Fruit fly (Drosophila melanogaster) whole organism, wandering third instar larva: ENCODE data around the gene cact.

Source experiments
- Abd-B ChIP-seq: fragments of >200 bp; optimal IDR thresholded peaks from 2 replicates; lab custom pipeline; 2017; ENCODE audit warnings: missing biosample characterization, missing genetic modification characterization
- CG32264 ChIP-seq: fragments of 200-800 bp; sonication (Bioruptor generic); optimal IDR thresholded peaks from 2 replicates; lab custom pipeline; 2016; ENCODE audit warnings: missing biosample characterization, missing genetic modification characterization
- CG9705 ChIP-seq: fragments of 200-800 bp; sonication (Bioruptor generic); optimal IDR thresholded peaks from 2 replicates; lab custom pipeline; 2018; ENCODE audit warnings: missing biosample characterization, mild to moderate bottlenecking, missing genetic modification characterization
- CrebA ChIP-seq: fragments of 200-800 bp; sonication (Bioruptor generic); optimal IDR thresholded peaks from 2 replicates; lab custom pipeline; 2016; ENCODE audit warnings: missing biosample characterization, mild to moderate bottlenecking, missing genetic modification characterization, borderline replicate concordance
- Dfd ChIP-seq: fragments of >200 bp; optimal IDR thresholded peaks from 2 replicates; lab custom pipeline; 2017; ENCODE audit warnings: missing biosample characterization, missing genetic modification characterization
- Dif ChIP-seq: fragments of 200-275, 200-300 bp; sonication (Bioruptor generic); optimal IDR thresholded peaks from 2 replicates; lab custom pipeline; 2018; ENCODE audit warnings: missing biosample characterization, missing genetic modification characterization; ENCODE audit not compliant: partially characterized antibody
- GATAd ChIP-seq: sonication (Bioruptor generic); optimal IDR thresholded peaks from 2 replicates; lab custom pipeline; 2016; ENCODE audit warnings: missing biosample characterization, missing genetic modification characterization
- HLH106 ChIP-seq: fragments of 200-800 bp; optimal IDR thresholded peaks from 3 replicates; lab custom pipeline; 2019; ENCODE audit warnings: missing biosample characterization, mild to moderate bottlenecking, missing genetic modification characterization, moderate library complexity
- Hnf4 ChIP-seq: fragments of 200-800 bp; sonication (Bioruptor generic); optimal IDR thresholded peaks from 2 replicates; lab custom pipeline; 2016; ENCODE audit warnings: missing biosample characterization, mild to moderate bottlenecking, missing genetic modification characterization
- Hr78 ChIP-seq: fragments of >200 bp; optimal IDR thresholded peaks from 2 replicates; lab custom pipeline; 2017; ENCODE audit warnings: missing biosample characterization, missing genetic modification characterization
- Hr83 ChIP-seq: fragments of 200-300 bp; sonication (Bioruptor generic); optimal IDR thresholded peaks from 2 replicates; lab custom pipeline; 2016; ENCODE audit warnings: missing biosample characterization, mild to moderate bottlenecking, missing genetic modification characterization, moderate library complexity; ENCODE audit not compliant: poor library complexity, severe bottlenecking
- Jra ChIP-seq: sonication (Bioruptor generic); optimal IDR thresholded peaks from 2 replicates; lab custom pipeline; 2016; ENCODE audit warnings: missing biosample characterization, missing genetic modification characterization
- Mio ChIP-seq: sonication (Bioruptor generic); optimal IDR thresholded peaks from 2 replicates; lab custom pipeline; 2016; ENCODE audit warnings: missing biosample characterization, missing genetic modification characterization
- Myc ChIP-seq: fragments of >200 bp; optimal IDR thresholded peaks from 2 replicates; lab custom pipeline; 2017
- N ChIP-seq: fragments of >200 bp; optimal IDR thresholded peaks from 2 replicates; lab custom pipeline; 2018; ENCODE audit warnings: missing biosample characterization, missing external identifiers, missing genetic modification characterization
- OdsH ChIP-seq: fragments of 200-800 bp; sonication (Bioruptor generic); optimal IDR thresholded peaks from 2 replicates; lab custom pipeline; 2016; ENCODE audit warnings: missing biosample characterization, mild to moderate bottlenecking, missing genetic modification characterization
- Rel ChIP-seq, 2 experiments: fragments of 200-800 bp; sonication (Bioruptor generic) in 1 of 2; optimal IDR thresholded peaks; 2 replicates in 1 of 2; 3 replicates in 1 of 2; lab custom pipeline; 2016 to 2019; ENCODE audit warnings: mild to moderate bottlenecking in 2 of 2, missing biosample characterization in 2 of 2, missing genetic modification characterization in 2 of 2, moderate library complexity in 1 of 2
- Sp1 ChIP-seq: fragments of 200-800 bp; sonication (Bioruptor generic); optimal IDR thresholded peaks from 3 replicates; lab custom pipeline; 2019; ENCODE audit warnings: missing biosample characterization, mild to moderate bottlenecking, missing genetic modification characterization, moderate library complexity
- Vsx2 ChIP-seq: fragments of 200-300, 225-300 bp; sonication (Bioruptor generic); optimal IDR thresholded peaks from 2 replicates; lab custom pipeline; 2018; ENCODE audit warnings: missing biosample characterization, missing genetic modification characterization; ENCODE audit not compliant: partially characterized antibody
- br ChIP-seq: fragments of 200-800 bp; sonication (Bioruptor generic); optimal IDR thresholded peaks from 2 replicates; lab custom pipeline; 2016; ENCODE audit warnings: missing biosample characterization, missing genetic modification characterization
- brk ChIP-seq: fragments of 200-800 bp; sonication (Bioruptor generic); optimal IDR thresholded peaks from 2 replicates; lab custom pipeline; 2016; ENCODE audit warnings: missing biosample characterization, mild to moderate bottlenecking, missing genetic modification characterization
- dl ChIP-seq, 2 experiments: fragments of 175-275, 200-275 bp in 1 of 2; fragments of 200-275 bp in 1 of 2; sonication (Bioruptor generic); optimal IDR thresholded peaks; lab custom pipeline; 2018; ENCODE audit warnings: mild to moderate bottlenecking in 2 of 2, missing biosample characterization in 2 of 2, missing genetic modification characterization in 2 of 2, moderate library complexity in 2 of 2; ENCODE audit not compliant: partially characterized antibody in 2 of 2, insufficient read depth in 1 of 2
- dmrt93B ChIP-seq: fragments of 200-800 bp; sonication (Bioruptor generic); optimal IDR thresholded peaks from 2 replicates; lab custom pipeline; 2018; ENCODE audit warnings: missing biosample characterization, mild to moderate bottlenecking, missing genetic modification characterization
- dsf ChIP-seq: sonication (Bioruptor generic); optimal IDR thresholded peaks from 2 replicates; lab custom pipeline; 2016; ENCODE audit warnings: missing biosample characterization, missing genetic modification characterization, borderline replicate concordance
- ey ChIP-seq: fragments of 200-800 bp; sonication (Bioruptor generic); optimal IDR thresholded peaks from 2 replicates; lab custom pipeline; 2016; ENCODE audit warnings: missing biosample characterization, missing genetic modification characterization
- foxo ChIP-seq, 2 experiments: fragments of 200-800 bp; sonication (Bioruptor generic); optimal IDR thresholded peaks; 2 replicates in 1 of 2; 3 replicates in 1 of 2; lab custom pipeline; 2016 to 2017; ENCODE audit warnings: missing biosample characterization in 2 of 2, missing genetic modification characterization in 2 of 2
- fru ChIP-seq: fragments of 200-800 bp; sonication (Bioruptor generic); optimal IDR thresholded peaks from 3 replicates; lab custom pipeline; 2016; ENCODE audit warnings: missing biosample characterization, mild to moderate bottlenecking, missing genetic modification characterization
- h ChIP-seq: fragments of 200-800 bp; sonication (Bioruptor generic); optimal IDR thresholded peaks from 3 replicates; lab custom pipeline; 2016; ENCODE audit warnings: missing biosample characterization, mild to moderate bottlenecking, missing genetic modification characterization
- jim ChIP-seq: fragments of 175-275, 200-325 bp; sonication (Bioruptor generic); optimal IDR thresholded peaks from 2 replicates; lab custom pipeline; 2016; ENCODE audit warnings: missing biosample characterization, mild to moderate bottlenecking, missing genetic modification characterization
- lola ChIP-seq: fragments of >200 bp; optimal IDR thresholded peaks from 2 replicates; lab custom pipeline; 2017; ENCODE audit warnings: missing biosample characterization, missing genetic modification characterization
- pan ChIP-seq: fragments of >200 bp; optimal IDR thresholded peaks from 2 replicates; lab custom pipeline; 2017
- psq ChIP-seq: fragments of 200-800 bp; sonication (Bioruptor generic); optimal IDR thresholded peaks from 3 replicates; lab custom pipeline; 2017; ENCODE audit warnings: missing biosample characterization, mild to moderate bottlenecking, missing genetic modification characterization, moderate library complexity
- rgr ChIP-seq: fragments of 200-800 bp; sonication (Bioruptor generic); optimal IDR thresholded peaks from 3 replicates; lab custom pipeline; 2016; ENCODE audit warnings: missing biosample characterization, mild to moderate bottlenecking, missing genetic modification characterization
- sage ChIP-seq: fragments of 200-800 bp; sonication (Bioruptor generic); optimal IDR thresholded peaks from 2 replicates; lab custom pipeline; 2016; ENCODE audit warnings: missing biosample characterization, mild to moderate bottlenecking, missing genetic modification characterization
- sv ChIP-seq: fragments of 200-800 bp; sonication (Bioruptor generic); optimal IDR thresholded peaks from 3 replicates; lab custom pipeline; 2016; ENCODE audit warnings: missing biosample characterization, missing genetic modification characterization
- tai ChIP-seq: sonication (Bioruptor generic); optimal IDR thresholded peaks from 2 replicates; lab custom pipeline; 2016; ENCODE audit warnings: missing biosample characterization, missing genetic modification characterization
- usp ChIP-seq: fragments of >200 bp; optimal IDR thresholded peaks from 2 replicates; lab custom pipeline; 2017; ENCODE audit warnings: missing biosample characterization, missing genetic modification characterization
- woc ChIP-seq: sonication (Bioruptor generic); optimal IDR thresholded peaks from 2 replicates; lab custom pipeline; 2016; ENCODE audit warnings: missing biosample characterization, mild to moderate bottlenecking, missing genetic modification characterization

Gene cact

DNA sequence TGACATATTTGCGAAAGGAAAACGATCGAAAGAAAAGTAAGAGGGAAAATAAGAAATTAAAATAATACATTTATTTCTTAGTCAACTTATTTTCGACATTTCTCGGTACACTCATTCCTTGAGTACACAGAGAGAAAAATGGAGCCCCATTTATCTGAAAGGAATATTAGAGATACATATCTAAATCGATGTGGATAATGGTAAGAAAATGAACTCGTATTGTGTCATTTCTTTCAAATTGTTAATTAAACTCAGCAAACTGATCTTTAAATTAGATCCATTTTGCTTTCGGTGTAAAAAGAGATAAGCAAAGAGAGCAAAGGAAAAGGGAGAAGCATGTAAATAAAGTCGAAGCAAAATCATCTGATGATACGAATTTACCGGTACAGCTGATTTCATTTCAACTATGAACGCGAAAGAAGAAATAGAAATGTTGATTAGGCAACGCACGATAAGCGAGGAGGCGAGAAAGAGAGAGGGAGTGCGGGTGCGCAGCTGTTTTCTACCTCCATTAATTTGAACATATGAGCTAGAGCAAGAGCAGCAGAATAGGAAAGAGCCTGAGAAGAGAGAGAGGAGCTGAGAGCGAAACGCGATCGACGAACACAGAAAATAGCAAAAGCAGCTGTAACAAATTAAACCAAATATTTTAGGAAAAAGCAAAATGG, 40.2 kb downstream of the cact start:
- TF ChIP-seq rgr (GFP tag; lab: Kevin White, UChicago) (peak; percentile 91), HLH106 (peak; percentile 92), usp (no peak), GATAd (GFP tag; lab: Kevin White, UChicago) (peak; percentile 2), CG32264 (GFP tag; lab: Kevin White, UChicago) (peak; percentile 83), CrebA (GFP tag; lab: Kevin White, UChicago) (peak; percentile 48), dl (GFP tag; optimal IDR thresholded peaks at IDR 0.05; lab: Kevin White, UChicago; ENCODE audit: insufficient read depth in 1 of 2, partially characterized antibody in 2 of 2) (peak in 1 of 2 experiments; percentile 33), Dif (peak; percentile 39), pan (lab: Kevin White, UChicago) (no peak), ey (GFP tag; lab: Kevin White, UChicago) (peak; percentile 89), Hr83 (no peak), N (GFP tag; lab: Kevin White, UChicago) (no peak), Hnf4 (peak; percentile 84), fru (GFP tag; lab: Kevin White, UChicago) (peak; percentile 81), Mio (peak; percentile 17), Hr78 (no peak), CG9705 (peak; percentile 63), h (GFP tag; lab: Kevin White, UChicago) (peak; percentile 91), psq (GFP tag; lab: Kevin White, UChicago) (peak; percentile 74), Sp1 (GFP tag; lab: Kevin White, UChicago) (peak; percentile 89), Rel (GFP tag; optimal IDR thresholded peaks at IDR 0.05; lab: Kevin White, UChicago) (no peak), Rel (tag; optimal IDR thresholded peaks at IDR 0.05; lab: Kevin White, UChicago) (peak; percentile 56), Jra (peak; percentile 60), foxo (GFP tag; optimal IDR thresholded peaks at IDR 0.05; lab: Kevin White, UChicago) (peak; percentile 33 to 89), woc (no peak), brk (GFP tag; lab: Kevin White, UChicago) (peak; percentile 37), sage (GFP tag; lab: Kevin White, UChicago) (peak; percentile 77), dmrt93B (GFP tag; lab: Kevin White, UChicago) (peak; percentile 72), br (peak; percentile 90), OdsH (GFP tag; lab: Kevin White, UChicago) (peak; percentile 80), jim (GFP tag; lab: Kevin White, UChicago) (no peak), lola (GFP tag; lab: Kevin White, UChicago) (no peak), tai (GFP tag; lab: Kevin White, UChicago) (peak; percentile 71), sv (GFP tag; lab: Kevin White, UChicago) (peak; percentile 51), dsf (peak; percentile 11)

DNA sequence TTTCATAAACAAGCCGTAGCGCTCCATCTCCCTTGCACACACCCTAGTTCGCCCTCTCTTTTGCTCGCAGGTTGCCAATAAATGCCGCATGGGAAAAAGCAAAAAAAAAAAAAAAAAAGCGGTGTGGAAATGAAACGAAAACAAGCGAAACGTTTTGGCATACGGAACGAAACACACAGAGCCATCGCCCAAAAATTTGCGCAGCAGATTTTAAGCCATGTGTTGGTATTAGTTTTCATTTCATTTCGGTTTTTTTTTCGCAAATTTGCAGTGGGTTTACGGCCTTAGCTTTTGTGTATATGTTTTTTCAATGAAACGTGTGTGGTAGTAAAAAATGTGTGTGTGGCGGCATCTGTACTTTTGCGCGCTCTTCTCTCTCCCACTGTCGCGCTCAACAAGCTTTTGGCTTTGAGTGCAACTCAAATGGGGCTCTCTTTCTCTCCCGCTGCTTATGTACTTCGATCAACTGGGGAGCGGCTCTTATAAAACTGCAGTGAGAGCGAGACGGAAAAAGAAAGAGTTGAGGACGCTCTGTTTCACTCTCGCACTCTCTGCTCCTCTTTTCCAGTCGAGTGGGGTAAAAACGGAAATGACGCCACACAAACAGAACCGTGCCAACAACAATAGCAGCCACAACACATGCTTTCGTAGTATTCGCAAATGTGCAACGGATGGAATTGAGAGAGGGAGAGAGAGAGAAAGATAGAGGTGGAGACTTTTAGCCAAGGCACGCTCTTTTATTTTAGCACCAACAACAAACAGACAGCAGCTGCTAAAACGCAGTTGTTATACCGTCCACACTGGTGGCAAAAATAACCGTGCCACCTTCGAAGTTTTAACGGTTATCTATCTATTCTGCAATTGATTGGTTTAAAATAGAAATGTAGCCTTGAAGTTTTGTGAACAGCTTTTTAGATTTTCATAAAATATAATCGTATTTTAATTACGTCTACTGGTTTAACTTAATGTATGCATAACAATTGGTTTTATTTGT, 41.4 kb downstream of the cact start:
- peak; percentile 54 for TF ChIP-seq dmrt93B (GFP tag; lab: Kevin White, UChicago)
- peak; percentile 75 for TF ChIP-seq h (GFP tag; lab: Kevin White, UChicago)
- TF ChIP-seq CG32264 (GFP tag; lab: Kevin White, UChicago) = no peak
- no peak for TF ChIP-seq Dfd (GFP tag; lab: Kevin White, UChicago)
- TF ChIP-seq CrebA (GFP tag; lab: Kevin White, UChicago) = peak; percentile 82
- no peak for TF ChIP-seq lola (GFP tag; lab: Kevin White, UChicago)
- peak; percentile 56 for TF ChIP-seq Vsx2 (GFP tag; lab: Kevin White, UChicago)
- TF ChIP-seq Hnf4 = peak; percentile 67
- peak; percentile 90 for TF ChIP-seq Dif
- no peak for TF ChIP-seq Jra
- TF ChIP-seq woc = peak; percentile 36
- TF ChIP-seq psq (GFP tag; lab: Kevin White, UChicago) = peak; percentile 67
- TF ChIP-seq HLH106 = peak; percentile 62
- TF ChIP-seq Mio = no peak
- TF ChIP-seq pan (lab: Kevin White, UChicago) = no peak
- no peak for TF ChIP-seq tai (GFP tag; lab: Kevin White, UChicago)
- peak; percentile 75 for TF ChIP-seq sage (GFP tag; lab: Kevin White, UChicago)
- TF ChIP-seq N (GFP tag; lab: Kevin White, UChicago) = peak; percentile 33
- peak; percentile 64 for TF ChIP-seq Sp1 (GFP tag; lab: Kevin White, UChicago)
- peak; percentile 59 for TF ChIP-seq jim (GFP tag; lab: Kevin White, UChicago)
- peak; percentile 54 to 57 for TF ChIP-seq dl (GFP tag; optimal IDR thresholded peaks at IDR 0.05; lab: Kevin White, UChicago; ENCODE audit: insufficient read depth in 1 of 2, partially characterized antibody in 2 of 2)
- TF ChIP-seq brk (GFP tag; lab: Kevin White, UChicago) = peak; percentile 80
- peak; percentile 61 for TF ChIP-seq Hr83
- TF ChIP-seq OdsH (GFP tag; lab: Kevin White, UChicago) = peak; percentile 54
- peak; percentile 55 for TF ChIP-seq Abd-B (GFP tag; lab: Kevin White, UChicago)
- peak; percentile 49 to 63 for TF ChIP-seq foxo (GFP tag; optimal IDR thresholded peaks at IDR 0.05; lab: Kevin White, UChicago)
- peak; percentile 69 for TF ChIP-seq br
- no peak for TF ChIP-seq sv (GFP tag; lab: Kevin White, UChicago)
- peak; percentile 68 for TF ChIP-seq ey (GFP tag; lab: Kevin White, UChicago)
- TF ChIP-seq CG9705 = peak; percentile 57
- peak; percentile 32 for TF ChIP-seq Myc (lab: Kevin White, UChicago)
- no peak for TF ChIP-seq Hr78
- no peak for TF ChIP-seq dsf
- peak; percentile 50 for TF ChIP-seq fru (GFP tag; lab: Kevin White, UChicago)
- peak; percentile 69 for TF ChIP-seq rgr (GFP tag; lab: Kevin White, UChicago)
- peak; percentile 84 for TF ChIP-seq Rel (GFP tag; optimal IDR thresholded peaks at IDR 0.05; lab: Kevin White, UChicago)
- TF ChIP-seq Rel (tag; optimal IDR thresholded peaks at IDR 0.05; lab: Kevin White, UChicago) = peak; percentile 70
- no peak for TF ChIP-seq GATAd (GFP tag; lab: Kevin White, UChicago)
- TF ChIP-seq usp = no peak
